Fruit fly (Drosophila melanogaster) whole organism, embryonic: ENCODE measurements around the gene CG4270.

ENCODE experiments used
- B-H1 ChIP-seq: fragments of 200-800 bp; sonication (Bioruptor generic); IDR thresholded peaks from 3 replicates; pipeline ENCODE4 v1.3.6; 2022; ENCODE audit warnings: missing biosample characterization, missing genetic modification characterization
- Blimp-1 ChIP-seq: fragments of 200-800 bp; sonication (Bioruptor generic); optimal IDR thresholded peaks from 3 replicates; lab custom pipeline; 2018; ENCODE audit warnings: missing biosample characterization, missing genetic modification characterization, mild to moderate bottlenecking, moderate library complexity, missing genetic modification reagents
- CG10462 ChIP-seq: fragments of 200-800 bp; sonication (Bioruptor generic); optimal IDR thresholded peaks from 2 replicates; lab custom pipeline; 2016; ENCODE audit warnings: missing biosample characterization, missing genetic modification characterization
- CG11560 ChIP-seq: fragments of 200-800 bp; sonication (Bioruptor generic); IDR thresholded peaks from 3 replicates; pipeline ENCODE4 v1.3.6; 2022; ENCODE audit warnings: missing biosample characterization, missing genetic modification characterization
- CG13424 ChIP-seq: fragments of 200-800 bp; sonication (Bioruptor generic); optimal IDR thresholded peaks from 2 replicates; lab custom pipeline; 2019; ENCODE audit warnings: missing biosample characterization, mild to moderate bottlenecking, missing genetic modification characterization, moderate library complexity
- CG13894 ChIP-seq: fragments of 200-800 bp; sonication (Bioruptor generic); optimal IDR thresholded peaks from 3 replicates; lab custom pipeline; 2018; ENCODE audit warnings: missing biosample characterization, mild to moderate bottlenecking, missing genetic modification characterization, moderate library complexity
- CG14710 ChIP-seq: fragments of 200-800 bp; sonication (Bioruptor generic); optimal IDR thresholded peaks from 3 replicates; lab custom pipeline; 2019; ENCODE audit warnings: missing biosample characterization, mild to moderate bottlenecking, missing genetic modification characterization, moderate library complexity
- CG17359 ChIP-seq: fragments of 200-800 bp; sonication (Bioruptor generic); optimal IDR thresholded peaks from 3 replicates; lab custom pipeline; 2018; ENCODE audit warnings: missing biosample characterization, mild to moderate bottlenecking, missing genetic modification characterization, moderate library complexity
- CG17361 ChIP-seq: fragments of 200-800 bp; sonication (Bioruptor generic); IDR thresholded peaks from 3 replicates; pipeline ENCODE4 v1.3.6; 2022; ENCODE audit warnings: missing biosample characterization, missing genetic modification characterization
- CG1832 ChIP-seq: fragments of 200-800 bp; sonication (Bioruptor generic); optimal IDR thresholded peaks from 2 replicates; lab custom pipeline; 2017; ENCODE audit warnings: missing biosample characterization, mild to moderate bottlenecking, missing genetic modification characterization, inconsistent platforms
- CG18476 ChIP-seq: fragments of 200-800 bp; sonication (Bioruptor generic); optimal IDR thresholded peaks from 2 replicates; lab custom pipeline; 2016; ENCODE audit warnings: missing biosample characterization, mild to moderate bottlenecking, missing genetic modification characterization
- CG4820 ChIP-seq: fragments of 200-800 bp; sonication (Bioruptor generic); optimal IDR thresholded peaks from 3 replicates; lab custom pipeline; 2016; ENCODE audit warnings: missing biosample characterization, missing genetic modification characterization
- CG7963 ChIP-seq: fragments of 200-800 bp; sonication (Bioruptor generic); IDR thresholded peaks from 3 replicates; pipeline ENCODE4 v1.3.6; 2022; ENCODE audit warnings: missing biosample characterization, missing genetic modification characterization; ENCODE audit not compliant: partially characterized antibody
- CG9215 ChIP-seq: fragments of 200-800 bp; sonication (Bioruptor generic); IDR thresholded peaks from 2 replicates; pipeline ENCODE4 v1.3.6; 2022; ENCODE audit warnings: missing biosample characterization, missing genetic modification characterization
- CG9876 ChIP-seq: fragments of 200-800 bp; sonication (Bioruptor generic); optimal IDR thresholded peaks from 2 replicates; lab custom pipeline; 2016; ENCODE audit warnings: missing biosample characterization, missing genetic modification characterization
- CTCF ChIP-seq: fragments of 200-800 bp; sonication (Bioruptor generic); optimal IDR thresholded peaks from 2 replicates; lab custom pipeline; 2017; ENCODE audit warnings: missing biosample characterization, mild to moderate bottlenecking, missing genetic modification characterization, moderate library complexity
- Dip3 ChIP-seq: fragments of 200-800 bp; sonication (Bioruptor generic); optimal IDR thresholded peaks from 3 replicates; lab custom pipeline; 2016; ENCODE audit warnings: missing biosample characterization, missing genetic modification characterization
- Dll ChIP-seq: fragments of 200-800 bp; sonication (Bioruptor generic); IDR thresholded peaks from 4 replicates; pipeline ENCODE4 v1.3.6; 2022; ENCODE audit warnings: missing biosample characterization, missing genetic modification characterization; ENCODE audit not compliant: partially characterized antibody
- Dp ChIP-seq: fragments of 200-800 bp; sonication (Bioruptor generic); optimal IDR thresholded peaks from 2 replicates; lab custom pipeline; 2018; ENCODE audit warnings: missing biosample characterization, mild to moderate bottlenecking, missing genetic modification characterization, moderate library complexity
- H2.0 ChIP-seq: fragments of 200-800 bp; sonication (Bioruptor generic); IDR thresholded peaks from 2 replicates; pipeline ENCODE4 v1.3.6; 2022; ENCODE audit warnings: missing biosample characterization, missing genetic modification characterization
- HLHmδ ChIP-seq: fragments of 200-800 bp; sonication (Bioruptor generic); optimal IDR thresholded peaks from 2 replicates; lab custom pipeline; 2018; ENCODE audit warnings: missing biosample characterization, mild to moderate bottlenecking, missing genetic modification characterization, moderate library complexity
- Hr39 ChIP-seq: fragments of >200 bp; optimal IDR thresholded peaks from 2 replicates; lab custom pipeline; 2017
- Hr51 ChIP-seq, 2 experiments: fragments of 200-800 bp; sonication (Bioruptor generic); optimal IDR thresholded peaks; 2 replicates in 1 of 2; 3 replicates in 1 of 2; lab custom pipeline; 2016 to 2018; ENCODE audit warnings: missing biosample characterization in 2 of 2, missing genetic modification characterization in 2 of 2, mild to moderate bottlenecking in 1 of 2, moderate library complexity in 1 of 2
- Hsf ChIP-seq: fragments of 200-800 bp; sonication (Bioruptor generic); optimal IDR thresholded peaks from 3 replicates; lab custom pipeline; 2016; ENCODE audit warnings: missing biosample characterization, missing genetic modification characterization
- Neu2 ChIP-seq: fragments of 200-800 bp; sonication (Bioruptor generic); optimal IDR thresholded peaks from 3 replicates; lab custom pipeline; 2016; ENCODE audit warnings: missing biosample characterization, missing genetic modification characterization, borderline replicate concordance
- Ravus ChIP-seq: fragments of 200-800 bp; sonication (Bioruptor generic); IDR thresholded peaks from 2 replicates; pipeline ENCODE4 v1.3.6; 2022; ENCODE audit warnings: missing biosample characterization, missing genetic modification characterization
- Side ChIP-seq: fragments of 200-800 bp; sonication (Bioruptor generic); optimal IDR thresholded peaks from 2 replicates; lab custom pipeline; 2016; ENCODE audit warnings: missing biosample characterization, missing genetic modification characterization
- Sry-δ ChIP-seq: fragments of 200-800 bp; sonication (Bioruptor generic); optimal IDR thresholded peaks from 2 replicates; lab custom pipeline; 2016; ENCODE audit warnings: missing biosample characterization, missing genetic modification characterization
- Usf ChIP-seq: fragments of 200-800 bp; sonication (Bioruptor generic); optimal IDR thresholded peaks from 2 replicates; lab custom pipeline; 2017; ENCODE audit warnings: missing genotype, missing biosample characterization, missing genetic modification characterization
- al ChIP-seq: fragments of 200-800 bp; sonication (Bioruptor generic); IDR thresholded peaks from 2 replicates; pipeline ENCODE4 v1.3.6; 2022; ENCODE audit warnings: missing biosample characterization, missing genetic modification characterization
- aop ChIP-seq: fragments of 200-800 bp; sonication (Bioruptor generic); IDR thresholded peaks from 2 replicates; pipeline ENCODE4 v1.3.6; 2022; ENCODE audit warnings: missing biosample characterization, missing genetic modification characterization
- bab2 ChIP-seq: fragments of 200-800 bp; sonication (Bioruptor generic); optimal IDR thresholded peaks from 2 replicates; lab custom pipeline; 2016; ENCODE audit warnings: missing biosample characterization, missing genetic modification characterization
- caup ChIP-seq: fragments of 200-800 bp; sonication (Bioruptor generic); optimal IDR thresholded peaks from 3 replicates; lab custom pipeline; 2017; ENCODE audit warnings: missing biosample characterization, mild to moderate bottlenecking, missing genetic modification characterization, moderate library complexity; ENCODE audit not compliant: severe bottlenecking
- chm ChIP-seq: fragments of 200-800 bp; sonication (Bioruptor generic); IDR thresholded peaks from 2 replicates; pipeline ENCODE4 v1.3.6; 2022; ENCODE audit warnings: missing biosample characterization, missing genetic modification characterization
- dmrt11E ChIP-seq: fragments of 200-800 bp; sonication (Bioruptor generic); optimal IDR thresholded peaks from 3 replicates; lab custom pipeline; 2018; ENCODE audit warnings: missing biosample characterization, mild to moderate bottlenecking, missing genetic modification characterization, moderate library complexity
- dysf ChIP-seq: fragments of 200-800 bp; sonication (Bioruptor generic); IDR thresholded peaks from 3 replicates; pipeline ENCODE4 v1.3.6; 2022; ENCODE audit warnings: missing biosample characterization, missing genetic modification characterization
- emc ChIP-seq: fragments of 200-800 bp; sonication (Bioruptor generic); optimal IDR thresholded peaks from 2 replicates; lab custom pipeline; 2016; ENCODE audit warnings: missing biosample characterization, missing genetic modification characterization
- ewg ChIP-seq: fragments of 200-800 bp; sonication (Bioruptor generic); optimal IDR thresholded peaks from 3 replicates; lab custom pipeline; 2017; ENCODE audit warnings: mild to moderate bottlenecking, missing biosample characterization, missing genetic modification reagents, missing genetic modification characterization
- ham ChIP-seq: fragments of 200-800 bp; sonication (Bioruptor generic); IDR thresholded peaks from 2 replicates; pipeline ENCODE4 v1.3.6; 2022; ENCODE audit warnings: missing biosample characterization, missing genetic modification characterization
- kah ChIP-seq: fragments of 200-800 bp; sonication (Bioruptor generic); optimal IDR thresholded peaks from 2 replicates; lab custom pipeline; 2018; ENCODE audit warnings: missing biosample characterization, mild to moderate bottlenecking, missing genetic modification characterization
- knrl ChIP-seq: fragments of 200-800 bp; sonication (Bioruptor generic); IDR thresholded peaks from 3 replicates; pipeline ENCODE4 v1.3.6; 2022; ENCODE audit warnings: missing biosample characterization, missing genetic modification characterization; ENCODE audit not compliant: partially characterized antibody
- lilli ChIP-seq: fragments of 200-800 bp; sonication (Bioruptor generic); optimal IDR thresholded peaks from 3 replicates; lab custom pipeline; 2016; ENCODE audit warnings: missing biosample characterization, missing genetic modification characterization
- lmd ChIP-seq: fragments of 200-800 bp; sonication (Bioruptor generic); IDR thresholded peaks from 2 replicates; pipeline ENCODE4 v1.3.6; 2022; ENCODE audit warnings: missing biosample characterization, missing genetic modification characterization
- nerfin-2 ChIP-seq: fragments of 200-800 bp; sonication (Bioruptor generic); IDR thresholded peaks from 2 replicates; pipeline ENCODE4 v1.3.6; 2022; ENCODE audit warnings: missing biosample characterization, missing genetic modification characterization; ENCODE audit not compliant: partially characterized antibody
- pros ChIP-seq: fragments of 200-800 bp; sonication (Bioruptor generic); optimal IDR thresholded peaks from 3 replicates; lab custom pipeline; 2019; ENCODE audit warnings: missing biosample characterization, mild to moderate bottlenecking, missing genetic modification characterization, moderate library complexity
- pzg ChIP-seq: fragments of 200-800 bp; sonication (Bioruptor generic); optimal IDR thresholded peaks from 3 replicates; lab custom pipeline; 2018; ENCODE audit warnings: missing biosample characterization, mild to moderate bottlenecking, missing genetic modification characterization, moderate library complexity
- row ChIP-seq: fragments of 200-800 bp; sonication (Bioruptor generic); IDR thresholded peaks from 3 replicates; pipeline ENCODE4 v1.3.6; 2022; ENCODE audit warnings: missing biosample characterization, missing genetic modification characterization
- run ChIP-seq: fragments of 200-800 bp; sonication (Bioruptor generic); optimal IDR thresholded peaks from 3 replicates; lab custom pipeline; 2018; ENCODE audit warnings: missing biosample characterization, mild to moderate bottlenecking, missing genetic modification characterization
- sc ChIP-seq, 3 experiments: fragments of >200 bp in 2 of 3; fragments of 200-800 bp in 1 of 3; sonication (Bioruptor generic) in 1 of 3; optimal IDR thresholded peaks; 2 replicates in 2 of 3; 3 replicates in 1 of 3; lab custom pipeline; 2017; ENCODE audit warnings: mild to moderate bottlenecking in 1 of 3, missing biosample characterization in 1 of 3, missing genetic modification characterization in 1 of 3, missing genetic modification reagents in 1 of 3
- stwl ChIP-seq: fragments of 200-800 bp; sonication (Bioruptor generic); optimal IDR thresholded peaks from 3 replicates; lab custom pipeline; 2018; ENCODE audit warnings: missing biosample characterization, mild to moderate bottlenecking, missing genetic modification characterization, moderate library complexity
- tx ChIP-seq: fragments of 200-800 bp; sonication (Bioruptor generic); optimal IDR thresholded peaks from 2 replicates; lab custom pipeline; 2016; ENCODE audit warnings: missing biosample characterization, missing genetic modification characterization

Gene CG4270

dm6 chr2L:2236722-2237121, 26.5 kb upstream of the CG4270 start, which contains the start of gene Sec24CD (continued):
- TF ChIP-seq Usf (GFP tag; lab: Kevin White, UChicago): no peak
- TF ChIP-seq al: no peak
- TF ChIP-seq Side: no peak
- TF ChIP-seq CG10462 (GFP tag; lab: Kevin White, UChicago): no peak
- TF ChIP-seq Neu2 (GFP tag; lab: Kevin White, UChicago): no peak
- TF ChIP-seq aop (GFP tag; lab: Robert Waterston, UW): no peak
- TF ChIP-seq CG13424 (tag; lab: Kevin White, UChicago): no peak
- peak; percentile 56 for TF ChIP-seq HLHmδ
- TF ChIP-seq Dp (GFP tag; lab: Kevin White, UChicago): peak; percentile 43
- TF ChIP-seq chm (GFP tag; lab: Robert Waterston, UW): no peak
- peak; percentile 97 for TF ChIP-seq nerfin-2 (GFP tag; lab: Robert Waterston, UW)
- no peak for TF ChIP-seq CG18476 (GFP tag; lab: Kevin White, UChicago)
- TF ChIP-seq CG1832: no peak
- TF ChIP-seq Hsf (GFP tag; lab: Kevin White, UChicago): no peak
- TF ChIP-seq CG9876 (GFP tag; lab: Kevin White, UChicago): no peak
- TF ChIP-seq pzg (GFP tag; lab: Kevin White, UChicago): peak; percentile 84
- no peak for TF ChIP-seq Blimp-1
- no peak for TF ChIP-seq caup (GFP tag; lab: Kevin White, UChicago)
- TF ChIP-seq dysf (GFP tag; lab: Robert Waterston, UW): no peak
- no peak for TF ChIP-seq Hr51 (GFP tag; optimal IDR thresholded peaks at IDR 0.05; lab: Kevin White, UChicago)
- TF ChIP-seq dmrt11E (tag; lab: Kevin White, UChicago): no peak
- TF ChIP-seq lilli (GFP tag; lab: Kevin White, UChicago): peak; percentile 35
- TF ChIP-seq Dip3 (GFP tag; lab: Kevin White, UChicago): no peak
- TF ChIP-seq H2.0 (GFP tag; lab: Robert Waterston, UW): no peak
- TF ChIP-seq row (GFP tag; lab: Robert Waterston, UW): peak; percentile 80
- no peak for TF ChIP-seq Ravus
- TF ChIP-seq run (tag; lab: Kevin White, UChicago): no peak
- no peak for TF ChIP-seq lmd (GFP tag; lab: Robert Waterston, UW)
- peak; percentile 92 for TF ChIP-seq stwl (tag; lab: Kevin White, UChicago)
- peak; percentile 51 for TF ChIP-seq CG14710 (tag; lab: Kevin White, UChicago)
- no peak for TF ChIP-seq emc
- TF ChIP-seq bab2 (GFP tag; lab: Kevin White, UChicago): no peak
- no peak for TF ChIP-seq CG4820 (GFP tag; lab: Kevin White, UChicago)
- TF ChIP-seq B-H1 (GFP tag; lab: Robert Waterston, UW): no peak
- no peak for TF ChIP-seq Hr39 (lab: Kevin White, UChicago)
- no peak for TF ChIP-seq CG13894 (tag; lab: Kevin White, UChicago)
- no peak for TF ChIP-seq kah (GFP tag; lab: Kevin White, UChicago)
- TF ChIP-seq CG11560 (tag; lab: Robert Waterston, UW): peak; percentile 98
- no peak for TF ChIP-seq pros (GFP tag; lab: Kevin White, UChicago)
- TF ChIP-seq ham: no peak
- TF ChIP-seq CG7963: peak; percentile 95
- TF ChIP-seq Dll (GFP tag; lab: Robert Waterston, UW): peak; percentile 89
- TF ChIP-seq CG17361 (GFP tag; lab: Robert Waterston, UW): no peak
- peak; percentile 74 for TF ChIP-seq Sry-δ (GFP tag; lab: Kevin White, UChicago)
- TF ChIP-seq ewg (GFP tag; lab: Kevin White, UChicago): no peak
- no peak for TF ChIP-seq CG17359 (tag; lab: Kevin White, UChicago)
- peak; percentile 59; the same call in 2 of the 3 replicates for TF ChIP-seq knrl (GFP tag; lab: Robert Waterston, UW)
- TF ChIP-seq sc (optimal IDR thresholded peaks at IDR 0.05; lab: Kevin White, UChicago): no peak
- no peak for TF ChIP-seq sc (GFP tag; optimal IDR thresholded peaks at IDR 0.05; lab: Kevin White, UChicago)
- TF ChIP-seq CTCF (GFP tag; lab: Kevin White, UChicago): no peak
- TF ChIP-seq tx (GFP tag; lab: Kevin White, UChicago): no peak
- TF ChIP-seq CG9215 (GFP tag; lab: Robert Waterston, UW): no peak
